Worm (Caenorhabditis elegans) whole organism, young adult: ENCODE results near the gene fog-2.

Experiments
- B0035.1 ChIP-seq: sonication (generic microtip); optimal IDR thresholded peaks from 2 replicates; lab custom pipeline; 2016; ENCODE audit warnings: missing genetic modification characterization, mild to moderate bottlenecking, missing compliant biosample characterization, missing genotype, missing genetic modification reagents
- F49E8.2 ChIP-seq: sonication (generic microtip); optimal IDR thresholded peaks from 3 replicates; lab custom pipeline; 2017; ENCODE audit warnings: missing genetic modification characterization, mild to moderate bottlenecking, missing compliant biosample characterization, antibody characterized with exemption, moderate library complexity; ENCODE audit not compliant: insufficient read depth
- F52B5.7 ChIP-seq: sonication (generic microtip); optimal IDR thresholded peaks from 2 replicates; lab custom pipeline; 2016; ENCODE audit warnings: mild to moderate bottlenecking, missing genetic modification characterization, missing compliant biosample characterization
- Y79H2A.3 ChIP-seq: fragments of 200-800 bp; sonication (Bioruptor generic); conservative IDR thresholded peaks from 2 replicates; pipeline ENCODE4 v1.3.6; 2022; ENCODE audit warnings: missing genetic modification reagents, missing genetic modification characterization, missing compliant biosample characterization
- dox-1 ChIP-seq: fragments of 200-800 bp; sonication (Bioruptor generic); IDR thresholded peaks from 2 replicates; pipeline ENCODE4 v1.3.6; 2022; ENCODE audit warnings: missing genetic modification reagents, missing genetic modification characterization, missing compliant biosample characterization
- him-1 ChIP-seq: sonication (generic microtip); optimal IDR thresholded peaks from 2 replicates; lab custom pipeline; 2016; ENCODE audit warnings: missing genotype, missing genetic modification reagents, missing genetic modification characterization, missing compliant biosample characterization
- mel-28 ChIP-seq: sonication (generic microtip); optimal IDR thresholded peaks from 2 replicates; lab custom pipeline; 2016; ENCODE audit warnings: borderline replicate concordance, mild to moderate bottlenecking, missing genetic modification characterization, missing compliant biosample characterization
- nhr-90 ChIP-seq: sonication (generic microtip); optimal IDR thresholded peaks from 2 replicates; lab custom pipeline; 2016; ENCODE audit warnings: missing genotype, mild to moderate bottlenecking, missing genetic modification characterization, missing compliant biosample characterization
- unc-62 ChIP-seq: fragments of 150-350 bp; optimal IDR thresholded peaks from 2 replicates; lab custom pipeline; 2014; ENCODE audit warnings: missing biosample characterization, missing genetic modification reagents, missing genetic modification characterization

- TF ChIP-seq mel-28 (tag; lab: Kevin White, UChicago) (no peak), Y79H2A.3 (no peak), F52B5.7 (tag; lab: Kevin White, UChicago) (no peak), him-1 (tag; lab: Kevin White, UChicago) (no peak), unc-62 (no peak), dox-1 (GFP tag; lab: Robert Waterston, UW) (no peak), nhr-90 (tag; lab: Kevin White, UChicago) (no peak), F49E8.2 (tag; lab: Kevin White, UChicago) (no peak), B0035.1 (no peak)
Measured at ce11 chrV:20213097-20213496, 14.0 kb downstream of the fog-2 start.
